Fruit fly (Drosophila melanogaster): Measurements from ENCODE around the gene CG3323.

The CG3323 gene

dm6 chrX:5339970-5340369, 34.5 kb upstream of the CG3323 start, which contains the start of gene SK (continued):
- 0 out of 2 replicates have a peak, but pooled peaks have one; percentile 21 for TF ChIP-seq CG3847 (GFP tag; IDR thresholded peaks at IDR 0.05)
- TF ChIP-seq CG7357 (GFP tag; IDR thresholded peaks at IDR 0.05): no peak
- peak; percentile 26; the same call in 1 of the 2 replicates for TF ChIP-seq CG13287 (GFP tag; IDR thresholded peaks at IDR 0.05; ENCODE audit: partially characterized antibody)
- no peak for TF ChIP-seq CG6689 (GFP tag; IDR thresholded peaks at IDR 0.05)
- TF ChIP-seq danr (GFP tag; IDR thresholded peaks at IDR 0.05): no peak
- TF ChIP-seq CG14965 (GFP tag; optimal IDR thresholded peaks at IDR 0.05; ENCODE audit: borderline replicate concordance): no peak
- TF ChIP-seq fd64A (GFP tag; optimal IDR thresholded peaks at IDR 0.05): no peak
- no peak for TF ChIP-seq tna (GFP tag; IDR thresholded peaks at IDR 0.05; ENCODE audit: partially characterized antibody)
- TF ChIP-seq ATbp (GFP tag; optimal IDR thresholded peaks at IDR 0.05): no peak
- no peak for TF ChIP-seq Dp (GFP tag; optimal IDR thresholded peaks at IDR 0.05)
- no peak for TF ChIP-seq CG15601 (tag; optimal IDR thresholded peaks at IDR 0.05)
- TF ChIP-seq Adf1 (GFP tag; IDR thresholded peaks at IDR 0.05): peak; percentile 50
- no peak for TF ChIP-seq pros (GFP tag; optimal IDR thresholded peaks at IDR 0.05)
- TF ChIP-seq Side (GFP tag; optimal IDR thresholded peaks at IDR 0.05): no peak
- TF ChIP-seq Opbp (GFP tag; IDR thresholded peaks at IDR 0.05; ENCODE audit: partially characterized antibody): no peak
- no peak for TF ChIP-seq HmgD (GFP tag; optimal IDR thresholded peaks at IDR 0.05)
- no peak for TF ChIP-seq ap (GFP tag; IDR thresholded peaks at IDR 0.05)
- no peak for TF ChIP-seq hkb (optimal IDR thresholded peaks at IDR 0.05)
- 0 out of 2 replicates have a peak, but pooled peaks have one; percentile 18 for TF ChIP-seq hkb (GFP tag; IDR thresholded peaks at IDR 0.05)
- peak; percentile 80 for TF ChIP-seq crol (GFP tag; IDR thresholded peaks at IDR 0.05)

dm6 chrX:5338435-5338834, 32.9 kb upstream of the CG3323 start:
- TF ChIP-seq row (GFP tag; IDR thresholded peaks at IDR 0.05) (peak; percentile 28; the same call in 1 of the 3 replicates), sens (GFP tag) (peak; percentile 57), CG8281 (tag; optimal IDR thresholded peaks at IDR 0.05) (no peak), chn (GFP tag; optimal IDR thresholded peaks at IDR 0.05) (no peak), CHES-1-like (GFP tag; optimal IDR thresholded peaks at IDR 0.05) (no peak), CG14667 (GFP tag; IDR thresholded peaks at IDR 0.05) (no peak), YL-1 (GFP tag; optimal IDR thresholded peaks at IDR 0.05) (no peak), cwo (GFP tag; optimal IDR thresholded peaks at IDR 0.05) (no peak), CG15011 (GFP tag; optimal IDR thresholded peaks at IDR 0.05) (no peak), CG13894 (tag; optimal IDR thresholded peaks at IDR 0.05) (peak; percentile 7), CG11504 (tag; optimal IDR thresholded peaks at IDR 0.05) (peak; percentile 13), rib (GFP tag; IDR thresholded peaks at IDR 0.05) (no peak), Deaf1 (tag; optimal IDR thresholded peaks at IDR 0.05) (peak; percentile 7), kah (GFP tag; optimal IDR thresholded peaks at IDR 0.05) (no peak), Blimp-1 (GFP tag; optimal IDR thresholded peaks at IDR 0.05) (no peak), dmrt99B (tag; optimal IDR thresholded peaks at IDR 0.05) (peak; percentile 4), CG2678 (tag; optimal IDR thresholded peaks at IDR 0.05) (peak; percentile 12), Sox102F (GFP tag; optimal IDR thresholded peaks at IDR 0.05) (no peak), CG7963 (GFP tag; IDR thresholded peaks at IDR 0.05; ENCODE audit: partially characterized antibody) (no peak), CG3065 (GFP tag; optimal IDR thresholded peaks at IDR 0.05) (no peak), gt (GFP tag; IDR thresholded peaks at IDR 0.05) (no peak), CG34224 (GFP tag; IDR thresholded peaks at IDR 0.05; ENCODE audit: partially characterized antibody) (no peak), ash1 (GFP tag; optimal IDR thresholded peaks at IDR 0.05) (no peak), B-H2 (GFP tag; optimal IDR thresholded peaks at IDR 0.05) (no peak), HLH4C (GFP tag; IDR thresholded peaks at IDR 0.05; ENCODE audit: partially characterized antibody) (no peak), repo (GFP tag; optimal IDR thresholded peaks at IDR 0.05) (no peak), Dip2 (GFP tag; IDR thresholded peaks at IDR 0.05) (no peak), tin (GFP tag; optimal IDR thresholded peaks at IDR 0.05) (no peak), Hmr (GFP tag; optimal IDR thresholded peaks at IDR 0.05) (peak; percentile 19), seq (GFP tag; IDR thresholded peaks at IDR 0.05) (no peak), CG4282 (GFP tag; optimal IDR thresholded peaks at IDR 0.05) (no peak)
